Fruit fly (Drosophila melanogaster): ENCODE measurements around the gene Scgbeta.

DNA sequence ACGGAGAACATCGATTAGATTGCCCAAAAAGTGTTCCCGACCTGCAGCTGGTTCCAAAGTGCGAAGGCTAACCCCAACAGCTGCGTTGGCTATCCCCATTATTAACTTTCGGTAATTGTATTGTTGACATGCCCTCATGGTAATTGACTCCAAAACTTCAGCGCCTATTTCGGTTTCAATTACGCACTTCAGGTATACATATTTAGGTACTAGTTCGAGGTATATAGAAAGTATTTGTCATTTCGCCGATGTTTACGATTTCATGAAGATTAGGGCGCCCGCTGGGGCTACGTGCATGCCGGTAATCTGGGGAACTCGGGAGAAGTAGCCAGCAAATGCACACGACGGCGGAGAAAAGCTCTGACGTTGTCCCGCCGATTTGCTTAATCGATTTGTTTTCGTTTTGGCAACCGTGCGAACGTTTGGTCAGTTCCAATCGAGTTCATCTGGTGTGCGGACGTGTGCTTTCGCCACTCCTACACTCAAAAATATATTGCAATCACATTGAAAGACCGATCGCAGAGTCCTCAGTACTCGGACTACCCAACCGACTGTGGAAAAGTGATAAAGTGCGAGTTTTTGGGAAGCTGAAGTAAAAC, 18.9 kb upstream of the Scgbeta start:
- TF ChIP-seq kay (GFP tag; ENCODE audit: borderline replicate concordance) (peak; percentile 53), Mnt (GFP tag; optimal IDR thresholded peaks at IDR 0.05) (peak; percentile 64), CG1620 (GFP tag; optimal IDR thresholded peaks at IDR 0.05) (no peak), Clk (GFP tag; optimal IDR thresholded peaks at IDR 0.05) (no peak), pad (GFP tag; optimal IDR thresholded peaks at IDR 0.05) (peak; percentile 6)

Measured in whole organism, adult.